Fruit fly (Drosophila melanogaster) whole organism, embryonic: ENCODE measurements around the gene asl.

ENCODE experiments used
- BEAF-32 ChIP-seq: fragments of 200-800 bp; sonication (Bioruptor generic); optimal IDR thresholded peaks from 3 replicates; lab custom pipeline; 2017; ENCODE audit warnings: missing biosample characterization, missing genetic modification characterization, mild to moderate bottlenecking, moderate library complexity, missing genetic modification reagents
- CG11247 ChIP-seq: fragments of 200-800 bp; sonication (Bioruptor generic); IDR thresholded peaks from 2 replicates; pipeline ENCODE4 v1.3.6; 2022; ENCODE audit warnings: missing biosample characterization, missing genetic modification characterization
- CG1233 ChIP-seq: fragments of 200-800 bp; sonication (Bioruptor generic); optimal IDR thresholded peaks from 4 replicates; lab custom pipeline; 2018; ENCODE audit warnings: missing biosample characterization, mild to moderate bottlenecking, missing genetic modification characterization
- CG13287 ChIP-seq: fragments of 200-800 bp; sonication (Bioruptor generic); IDR thresholded peaks from 2 replicates; pipeline ENCODE4 v1.3.6; 2022; ENCODE audit warnings: missing biosample characterization, missing genetic modification characterization; ENCODE audit not compliant: partially characterized antibody
- CG14441 ChIP-seq: fragments of 200-800 bp; sonication (Bioruptor generic); IDR thresholded peaks from 2 replicates; pipeline ENCODE4 v1.3.6; 2022; ENCODE audit warnings: missing biosample characterization, missing genetic modification characterization
- CG1529 ChIP-seq: fragments of 200-800 bp; sonication (Bioruptor generic); optimal IDR thresholded peaks from 3 replicates; lab custom pipeline; 2018; ENCODE audit warnings: missing biosample characterization, missing genetic modification characterization
- CG15696 ChIP-seq: fragments of 200-800 bp; sonication (Bioruptor generic); optimal IDR thresholded peaks from 2 replicates; lab custom pipeline; 2019; ENCODE audit warnings: missing biosample characterization, mild to moderate bottlenecking, missing genetic modification characterization, moderate library complexity
- CG17612 ChIP-seq: fragments of 200-800 bp; sonication (Bioruptor generic); IDR thresholded peaks from 2 replicates; pipeline ENCODE4 v1.3.6; 2022; ENCODE audit warnings: missing biosample characterization, missing genetic modification characterization
- CG18619 ChIP-seq: fragments of 200-800 bp; sonication (Bioruptor generic); optimal IDR thresholded peaks from 3 replicates; lab custom pipeline; 2017; ENCODE audit warnings: missing biosample characterization, mild to moderate bottlenecking, missing genetic modification characterization
- CG2129 ChIP-seq: fragments of 200-800 bp; sonication (Bioruptor generic); IDR thresholded peaks from 2 replicates; pipeline ENCODE4 v1.3.6; 2022; ENCODE audit warnings: missing biosample characterization, missing genetic modification characterization; ENCODE audit not compliant: partially characterized antibody
- CG2678 ChIP-seq: fragments of 200-800 bp; sonication (Bioruptor generic); optimal IDR thresholded peaks from 3 replicates; lab custom pipeline; 2019; ENCODE audit warnings: missing biosample characterization, mild to moderate bottlenecking, missing genetic modification characterization, moderate library complexity
- CG2875 ChIP-seq: fragments of 200-800 bp; sonication (Bioruptor generic); optimal IDR thresholded peaks from 2 replicates; lab custom pipeline; 2017; ENCODE audit warnings: missing biosample characterization, mild to moderate bottlenecking, missing genetic modification characterization, missing genetic modification reagents
- CG3726 ChIP-seq: fragments of 200-800 bp; sonication (Bioruptor generic); IDR thresholded peaks from 3 replicates; pipeline ENCODE4, ENCODE4 v1.3.6; 2022; ENCODE audit warnings: missing biosample characterization, missing genetic modification characterization
- CG4328 ChIP-seq: fragments of 200-800 bp; sonication (Bioruptor generic); optimal IDR thresholded peaks from 3 replicates; lab custom pipeline; 2017; ENCODE audit warnings: missing biosample characterization, missing genetic modification reagents, missing genetic modification characterization
- CG7839 ChIP-seq: fragments of 200-800 bp; sonication (Bioruptor generic); optimal IDR thresholded peaks from 3 replicates; lab custom pipeline; 2018; ENCODE audit warnings: missing biosample characterization, mild to moderate bottlenecking, missing genetic modification characterization, moderate library complexity
- CG7987 ChIP-seq: fragments of 200-800 bp; sonication (Bioruptor generic); optimal IDR thresholded peaks from 2 replicates; lab custom pipeline; 2018; ENCODE audit warnings: missing biosample characterization, mild to moderate bottlenecking, missing genetic modification characterization, moderate library complexity
- CG9727 ChIP-seq: fragments of 200-800 bp; sonication (Bioruptor generic); optimal IDR thresholded peaks from 3 replicates; lab custom pipeline; 2017; ENCODE audit warnings: missing biosample characterization, mild to moderate bottlenecking, missing genetic modification characterization
- Hr39 ChIP-seq: fragments of >200 bp; optimal IDR thresholded peaks from 2 replicates; lab custom pipeline; 2017
- MBD-R2 ChIP-seq: fragments of 200-800 bp; sonication (Bioruptor generic); IDR thresholded peaks from 2 replicates; pipeline ENCODE4 v1.3.6; 2022; ENCODE audit warnings: missing biosample characterization, missing genetic modification characterization
- Nf-YC ChIP-seq: fragments of 200-800 bp; optimal IDR thresholded peaks from 3 replicates; lab custom pipeline; 2019; ENCODE audit warnings: missing biosample characterization, mild to moderate bottlenecking, missing genetic modification characterization, moderate library complexity
- Optix ChIP-seq: fragments of 200-800 bp; sonication (Bioruptor generic); IDR thresholded peaks from 3 replicates; pipeline ENCODE4 v1.3.6; 2022; ENCODE audit warnings: missing biosample characterization, missing genetic modification characterization
- PHDP ChIP-seq: fragments of 200-800 bp; sonication (Bioruptor generic); optimal IDR thresholded peaks from 3 replicates; lab custom pipeline; 2018; ENCODE audit warnings: missing biosample characterization, mild to moderate bottlenecking, missing genetic modification characterization, moderate library complexity
- Sin3A ChIP-seq: fragments of >200 bp; optimal IDR thresholded peaks from 2 replicates; lab custom pipeline; 2018
- Sox100B ChIP-seq: fragments of 200-800 bp; sonication (Bioruptor generic); optimal IDR thresholded peaks from 3 replicates; lab custom pipeline; 2018; ENCODE audit warnings: missing biosample characterization, mild to moderate bottlenecking, missing genetic modification characterization
- Stat92E ChIP-seq, 3 experiments: fragments of >200 bp in 2 of 3; fragments of 200-800 bp in 1 of 3; sonication (Bioruptor generic) in 1 of 3; optimal IDR thresholded peaks; 2 replicates each; lab custom pipeline; 2017 to 2019; ENCODE audit warnings: missing biosample characterization in 3 of 3, missing genetic modification characterization in 3 of 3, mild to moderate bottlenecking in 1 of 3, moderate library complexity in 1 of 3
- TFAM ChIP-seq: fragments of 200-800 bp; sonication (Bioruptor generic); optimal IDR thresholded peaks from 2 replicates; lab custom pipeline; 2017; ENCODE audit warnings: missing biosample characterization, missing genetic modification characterization, inconsistent platforms
- Vsx1 ChIP-seq: fragments of 200-800 bp; sonication (Bioruptor generic); optimal IDR thresholded peaks from 2 replicates; lab custom pipeline; 2017; ENCODE audit warnings: missing biosample characterization, mild to moderate bottlenecking, missing genetic modification characterization, missing genetic modification reagents
- ato ChIP-seq: fragments of 200-800 bp; sonication (Bioruptor generic); IDR thresholded peaks from 2 replicates; pipeline ENCODE4 v1.3.6; 2022; ENCODE audit warnings: missing biosample characterization, missing genetic modification characterization; ENCODE audit not compliant: partially characterized antibody
- az2 ChIP-seq: fragments of 200-800 bp; sonication (Bioruptor generic); optimal IDR thresholded peaks from 3 replicates; lab custom pipeline; 2016; ENCODE audit warnings: missing biosample characterization, missing genetic modification characterization
- br ChIP-seq: fragments of >200 bp; optimal IDR thresholded peaks from 2 replicates; lab custom pipeline; 2017
- cad ChIP-seq: fragments of >200 bp; optimal IDR thresholded peaks from 2 replicates; lab custom pipeline; 2017; ENCODE audit warnings: missing biosample characterization, missing genetic modification characterization
- cato ChIP-seq: fragments of 200-800 bp; sonication (Bioruptor generic); optimal IDR thresholded peaks from 2 replicates; lab custom pipeline; 2016; ENCODE audit warnings: missing biosample characterization, missing genetic modification characterization, borderline replicate concordance
- chif ChIP-seq, 2 experiments: fragments of 200-800 bp; sonication (Bioruptor generic); optimal IDR thresholded peaks; 3 replicates each; lab custom pipeline; 2016; ENCODE audit warnings: missing biosample characterization in 2 of 2, missing genetic modification characterization in 2 of 2
- chn ChIP-seq: fragments of 200-800 bp; sonication (Bioruptor generic); optimal IDR thresholded peaks from 2 replicates; lab custom pipeline; 2016; ENCODE audit warnings: missing biosample characterization, missing genetic modification characterization
- da ChIP-seq: fragments of 200-800 bp; sonication (Bioruptor generic); optimal IDR thresholded peaks from 2 replicates; lab custom pipeline; 2016; ENCODE audit warnings: missing biosample characterization, missing genetic modification characterization
- dmrt11E ChIP-seq: fragments of 200-800 bp; sonication (Bioruptor generic); optimal IDR thresholded peaks from 3 replicates; lab custom pipeline; 2018; ENCODE audit warnings: missing biosample characterization, mild to moderate bottlenecking, missing genetic modification characterization, moderate library complexity
- dmrt99B ChIP-seq: fragments of 200-800 bp; sonication (Bioruptor generic); optimal IDR thresholded peaks from 2 replicates; lab custom pipeline; 2018; ENCODE audit warnings: missing biosample characterization, mild to moderate bottlenecking, missing genetic modification characterization, moderate library complexity
- ham ChIP-seq: fragments of 200-800 bp; sonication (Bioruptor generic); IDR thresholded peaks from 2 replicates; pipeline ENCODE4 v1.3.6; 2022; ENCODE audit warnings: missing biosample characterization, missing genetic modification characterization
- hkb ChIP-seq, 2 experiments: fragments of 200-800 bp in 1 of 2; fragments of >200 bp in 1 of 2; sonication (Bioruptor generic) in 1 of 2; IDR thresholded peaks in 1 of 2; optimal IDR thresholded peaks in 1 of 2; 2 replicates each; pipeline versions ENCODE4 v1.3.6 to Lab custom; 2017 to 2022; ENCODE audit warnings: missing biosample characterization in 1 of 2, missing genetic modification characterization in 1 of 2
- hth ChIP-seq: fragments of >200 bp; optimal IDR thresholded peaks from 2 replicates; lab custom pipeline; 2017; ENCODE audit warnings: inconsistent platforms
- jing ChIP-seq: fragments of 200-800 bp; sonication (Bioruptor generic); optimal IDR thresholded peaks from 2 replicates; lab custom pipeline; 2018; ENCODE audit warnings: missing biosample characterization, mild to moderate bottlenecking, missing genetic modification characterization
- lola ChIP-seq, 3 experiments: fragments of >200 bp in 2 of 3; fragments of 200-800 bp in 1 of 3; sonication (Bioruptor generic) in 1 of 3; optimal IDR thresholded peaks; 2 replicates each; lab custom pipeline; 2017 to 2019; ENCODE audit warnings: missing biosample characterization in 3 of 3, missing genetic modification characterization in 3 of 3, mild to moderate bottlenecking in 1 of 3, moderate library complexity in 1 of 3
- lov ChIP-seq, 2 experiments: fragments of 200-800 bp in 1 of 2; fragments of >200 bp in 1 of 2; sonication (Bioruptor generic) in 1 of 2; IDR thresholded peaks in 1 of 2; optimal IDR thresholded peaks in 1 of 2; 2 replicates in 1 of 2; 3 replicates in 1 of 2; pipeline versions ENCODE4 v1.3.6 to Lab custom; 2017 to 2022; ENCODE audit warnings: missing biosample characterization in 1 of 2, missing genetic modification characterization in 1 of 2
- nerfin-2 ChIP-seq: fragments of 200-800 bp; sonication (Bioruptor generic); IDR thresholded peaks from 2 replicates; pipeline ENCODE4 v1.3.6; 2022; ENCODE audit warnings: missing biosample characterization, missing genetic modification characterization; ENCODE audit not compliant: partially characterized antibody
- odd ChIP-seq: fragments of 200-800 bp; sonication (Bioruptor generic); optimal IDR thresholded peaks from 2 replicates; lab custom pipeline; 2017; ENCODE audit warnings: missing biosample characterization, mild to moderate bottlenecking, missing genetic modification characterization
- rib ChIP-seq: fragments of 200-800 bp; sonication (Bioruptor generic); IDR thresholded peaks from 2 replicates; pipeline ENCODE4 v1.3.6; 2022; ENCODE audit warnings: missing biosample characterization, missing genetic modification characterization
- sima ChIP-seq: fragments of 200-800 bp; sonication (Bioruptor generic); optimal IDR thresholded peaks from 2 replicates; lab custom pipeline; 2016; ENCODE audit warnings: missing biosample characterization, missing genetic modification characterization
- sisA ChIP-seq: fragments of 200-800 bp; sonication (Bioruptor generic); IDR thresholded peaks from 2 replicates; pipeline ENCODE4 v1.3.6; 2022; ENCODE audit warnings: missing biosample characterization, missing genetic modification characterization
- sqz ChIP-seq: fragments of 200-800 bp; sonication (Bioruptor generic); optimal IDR thresholded peaks from 3 replicates; lab custom pipeline; 2018; ENCODE audit warnings: missing biosample characterization, mild to moderate bottlenecking, missing genetic modification characterization
- tx ChIP-seq: fragments of 200-800 bp; sonication (Bioruptor generic); optimal IDR thresholded peaks from 2 replicates; lab custom pipeline; 2016; ENCODE audit warnings: missing biosample characterization, missing genetic modification characterization

The asl gene

dm6 chr3R:5565623-5566022 is 40.7 kb downstream of the asl start (continued):
- peak; percentile 72 for TF ChIP-seq Sox100B (GFP tag; lab: Kevin White, UChicago)
- TF ChIP-seq CG3726 = peak; percentile 72; the same call in 1 of the 3 replicates
- peak; percentile 77 for TF ChIP-seq CG9727 (GFP tag; lab: Kevin White, UChicago)
- no peak for TF ChIP-seq CG13287
- no peak for TF ChIP-seq cad (GFP tag; lab: Kevin White, UChicago)
- peak; percentile 88 for TF ChIP-seq dmrt99B
- peak; percentile 66 for TF ChIP-seq MBD-R2 (GFP tag; lab: Robert Waterston, UW)
- TF ChIP-seq az2 (GFP tag; lab: Kevin White, UChicago) = peak; percentile 74
- TF ChIP-seq sima (GFP tag; lab: Kevin White, UChicago) = peak; percentile 51
- TF ChIP-seq cato (GFP tag; lab: Kevin White, UChicago) = no peak
- TF ChIP-seq CG2875 = peak; percentile 40
- TF ChIP-seq chn = peak; percentile 63
- no peak for TF ChIP-seq CG15696 (tag; lab: Kevin White, UChicago)
- no peak for TF ChIP-seq Hr39 (lab: Kevin White, UChicago)
- TF ChIP-seq sisA = peak; percentile 86
- no peak for TF ChIP-seq CG2129
- peak; percentile 82 for TF ChIP-seq CG11247
- TF ChIP-seq lola (GFP tag; optimal IDR thresholded peaks at IDR 0.05; lab: Kevin White, UChicago) = no peak
- TF ChIP-seq ham (GFP tag; lab: Robert Waterston, UW) = no peak
- TF ChIP-seq sqz (GFP tag; lab: Kevin White, UChicago) = no peak
- TF ChIP-seq CG14441 (GFP tag; lab: Robert Waterston, UW) = peak; percentile 92
- no peak for TF ChIP-seq br (lab: Kevin White, UChicago)
- TF ChIP-seq CG17612 (GFP tag; lab: Robert Waterston, UW) = peak; percentile 69
- no peak for TF ChIP-seq Nf-YC (tag; lab: Kevin White, UChicago)
- TF ChIP-seq hkb (optimal IDR thresholded peaks at IDR 0.05; lab: Kevin White, UChicago) = no peak
- TF ChIP-seq hkb (GFP tag; IDR thresholded peaks at IDR 0.05; lab: Robert Waterston, UW) = peak; percentile 92
- no peak for TF ChIP-seq Stat92E (GFP tag; optimal IDR thresholded peaks at IDR 0.05; lab: Kevin White, UChicago)
- TF ChIP-seq ato (GFP tag; lab: Robert Waterston, UW) = no peak
- peak; percentile 58 for TF ChIP-seq tx
- no peak for TF ChIP-seq Sin3A
- TF ChIP-seq nerfin-2 (GFP tag; lab: Robert Waterston, UW) = no peak
- no peak for TF ChIP-seq CG7839
- peak; percentile 77 for TF ChIP-seq CG1233 (GFP tag; lab: Kevin White, UChicago)
- peak; percentile 90 for TF ChIP-seq Optix (GFP tag; lab: Robert Waterston, UW)
- TF ChIP-seq odd = peak; percentile 57
- peak; percentile 64 for TF ChIP-seq CG7987 (GFP tag; lab: Kevin White, UChicago)
- TF ChIP-seq TFAM (GFP tag; lab: Kevin White, UChicago) = no peak
- peak; percentile 61 for TF ChIP-seq CG18619 (GFP tag; lab: Kevin White, UChicago)
- TF ChIP-seq CG1529 (GFP tag; lab: Kevin White, UChicago) = peak; percentile 70
- TF ChIP-seq rib (GFP tag; lab: Robert Waterston, UW) = peak; percentile 79
- no peak for TF ChIP-seq hth (lab: Kevin White, UChicago)
- TF ChIP-seq lov (optimal IDR thresholded peaks at IDR 0.05; lab: Kevin White, UChicago) = no peak
- TF ChIP-seq lov (GFP tag; IDR thresholded peaks at IDR 0.05; lab: Robert Waterston, UW) = peak; percentile 66; the same call in 1 of the 3 replicates
- TF ChIP-seq da (GFP tag; lab: Kevin White, UChicago) = peak; percentile 12
- no peak for TF ChIP-seq dmrt11E (tag; lab: Kevin White, UChicago)
- no peak for TF ChIP-seq CG4328 (GFP tag; lab: Kevin White, UChicago)
- no peak for TF ChIP-seq BEAF-32 (GFP tag; lab: Kevin White, UChicago)
- TF ChIP-seq chif (GFP tag; optimal IDR thresholded peaks at IDR 0.05; lab: Kevin White, UChicago) = peak; percentile 46 to 70
- peak; percentile 87 for TF ChIP-seq CG2678 (tag; lab: Kevin White, UChicago)
- TF ChIP-seq jing (GFP tag; lab: Kevin White, UChicago) = no peak
- TF ChIP-seq Vsx1 (GFP tag; lab: Kevin White, UChicago) = peak; percentile 66
- TF ChIP-seq PHDP = peak; percentile 76
